Fruit fly (Drosophila melanogaster): Measurements from ENCODE around the gene CG33552.

DNA sequence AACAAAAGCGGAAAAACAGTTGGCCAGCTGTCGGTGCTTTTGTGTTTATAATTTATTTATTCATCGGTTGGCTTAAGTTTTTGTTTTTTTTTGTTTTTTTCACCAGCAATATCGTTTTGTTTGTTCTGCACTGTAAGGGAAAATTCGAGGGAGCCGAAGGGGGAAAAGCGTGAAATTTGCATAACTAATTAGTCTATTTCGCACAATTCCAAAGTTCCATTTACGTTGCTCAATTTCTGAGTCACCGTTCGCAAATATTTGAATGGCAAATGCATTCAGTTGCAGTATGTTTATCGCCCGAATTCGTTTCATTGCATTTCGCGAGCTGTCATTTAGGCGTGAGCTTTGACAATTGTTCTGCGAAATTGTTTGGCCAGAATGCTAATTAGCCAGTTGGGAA is 28.8 kb upstream of the CG33552 start:
- TF ChIP-seq psq (optimal IDR thresholded peaks at IDR 0.05): no peak
- TF ChIP-seq insv (optimal IDR thresholded peaks at IDR 0.05): no peak
- TF ChIP-seq h (optimal IDR thresholded peaks at IDR 0.05): no peak
- no peak for TF ChIP-seq Myc (optimal IDR thresholded peaks at IDR 0.05)
